Worm (Caenorhabditis elegans) whole organism, late embryonic: ENCODE results near the gene C08E8.4.

Experiments used
- T23F11.4 ChIP-seq: fragments of 200-800 bp; sonication (Bioruptor generic); optimal IDR thresholded peaks from 2 replicates; lab custom pipeline; 2018; ENCODE audit warnings: mild to moderate bottlenecking, missing genetic modification characterization, missing compliant biosample characterization
- Y22D7AL.16 ChIP-seq: sonication (generic microtip); optimal IDR thresholded peaks from 2 replicates; lab custom pipeline; 2016; ENCODE audit warnings: missing genetic modification characterization, missing compliant biosample characterization
- ceh-14 ChIP-seq: sonication (generic microtip); optimal IDR thresholded peaks from 2 replicates; lab custom pipeline; 2016; ENCODE audit warnings: missing genotype, missing genetic modification characterization, missing compliant biosample characterization
- ceh-19 ChIP-seq: fragments of 200-800 bp; sonication (Bioruptor generic); optimal IDR thresholded peaks from 2 replicates; lab custom pipeline; 2018; ENCODE audit warnings: mild to moderate bottlenecking, missing genetic modification characterization, missing compliant biosample characterization
- ceh-24 ChIP-seq: sonication (generic microtip); optimal IDR thresholded peaks from 2 replicates; lab custom pipeline; 2016; ENCODE audit warnings: mild to moderate bottlenecking, missing genetic modification characterization, missing compliant biosample characterization
- ceh-30 ChIP-seq: fragments of 150-350 bp; optimal IDR thresholded peaks from 2 replicates; lab custom pipeline; 2014; ENCODE audit warnings: missing biosample characterization, missing genetic modification characterization
- ceh-34 ChIP-seq: sonication (generic microtip); optimal IDR thresholded peaks from 2 replicates; lab custom pipeline; 2016; ENCODE audit warnings: mild to moderate bottlenecking, missing genetic modification characterization, missing compliant biosample characterization
- ceh-45 ChIP-seq: fragments of 200-800 bp; sonication (Bioruptor generic); IDR thresholded peaks from 2 replicates; pipeline ENCODE4 v1.3.6; 2022; ENCODE audit warnings: missing genetic modification reagents, missing genetic modification characterization, missing compliant biosample characterization
- ceh-48 ChIP-seq: sonication (generic microtip); optimal IDR thresholded peaks from 2 replicates; lab custom pipeline; 2016; ENCODE audit warnings: missing genetic modification characterization, inconsistent platforms, missing compliant biosample characterization
- dmd-4 ChIP-seq: sonication (generic microtip); optimal IDR thresholded peaks from 2 replicates; lab custom pipeline; 2016; ENCODE audit warnings: borderline replicate concordance, missing genetic modification characterization, missing compliant biosample characterization
- dve-1 ChIP-seq: sonication (generic microtip); optimal IDR thresholded peaks from 2 replicates; lab custom pipeline; 2017; ENCODE audit warnings: antibody characterized with exemption, mild to moderate bottlenecking, missing genetic modification characterization, missing compliant biosample characterization
- elt-2 ChIP-seq: sonication (generic microtip); optimal IDR thresholded peaks from 2 replicates; lab custom pipeline; 2016; ENCODE audit warnings: missing genetic modification reagents, missing genetic modification characterization, missing compliant biosample characterization
- ets-4 ChIP-seq: sonication (generic microtip); optimal IDR thresholded peaks from 2 replicates; lab custom pipeline; 2016; ENCODE audit warnings: missing genetic modification characterization, missing compliant biosample characterization
- fkh-6 ChIP-seq: sonication (generic microtip); optimal IDR thresholded peaks from 2 replicates; lab custom pipeline; 2016; ENCODE audit warnings: missing genetic modification characterization, missing compliant biosample characterization
- gmeb-2 ChIP-seq: sonication (generic microtip); optimal IDR thresholded peaks from 2 replicates; lab custom pipeline; 2016; ENCODE audit warnings: missing genetic modification characterization, inconsistent platforms, missing compliant biosample characterization
- hlh-13 ChIP-seq: fragments of 200-800 bp; sonication (Bioruptor generic); optimal IDR thresholded peaks from 2 replicates; lab custom pipeline; 2018; ENCODE audit warnings: mild to moderate bottlenecking, missing genetic modification characterization, missing compliant biosample characterization
- hlh-15 ChIP-seq: sonication (generic microtip); optimal IDR thresholded peaks from 2 replicates; lab custom pipeline; 2016; ENCODE audit warnings: missing genetic modification characterization, missing compliant biosample characterization
- hlh-30 ChIP-seq: sonication (generic microtip); optimal IDR thresholded peaks from 2 replicates; lab custom pipeline; 2017; ENCODE audit warnings: antibody characterized with exemption, missing genetic modification characterization, missing compliant biosample characterization; ENCODE audit not compliant: insufficient read depth
- hlh-8 ChIP-seq: sonication (generic microtip); optimal IDR thresholded peaks from 2 replicates; lab custom pipeline; 2016; ENCODE audit warnings: missing genotype, missing genetic modification characterization, missing compliant biosample characterization
- lim-6 ChIP-seq: sonication (generic microtip); optimal IDR thresholded peaks from 2 replicates; lab custom pipeline; 2016; ENCODE audit warnings: missing genetic modification characterization, missing compliant biosample characterization
- lin-11 ChIP-seq: fragments of 200-800 bp; sonication (Bioruptor generic); optimal IDR thresholded peaks from 2 replicates; lab custom pipeline; 2018; ENCODE audit warnings: mild to moderate bottlenecking, missing genetic modification characterization, missing compliant biosample characterization
- nfya-1 ChIP-seq: sonication (generic microtip); optimal IDR thresholded peaks from 2 replicates; lab custom pipeline; 2017; ENCODE audit warnings: missing genetic modification characterization, mild to moderate bottlenecking, missing compliant biosample characterization, antibody characterized with exemption, moderate library complexity
- nhr-11 ChIP-seq: fragments of 150-350 bp; optimal IDR thresholded peaks from 2 replicates; lab custom pipeline; 2014; ENCODE audit warnings: missing biosample characterization, missing genetic modification characterization
- nhr-232 ChIP-seq: sonication (generic microtip); optimal IDR thresholded peaks from 2 replicates; lab custom pipeline; 2016; ENCODE audit warnings: missing genetic modification characterization, missing compliant biosample characterization
- npax-4 ChIP-seq: sonication (generic microtip); optimal IDR thresholded peaks from 2 replicates; lab custom pipeline; 2016; ENCODE audit warnings: missing genetic modification characterization, missing compliant biosample characterization
- pag-3 ChIP-seq: sonication (generic microtip); optimal IDR thresholded peaks from 2 replicates; lab custom pipeline; 2016; ENCODE audit warnings: missing compliant biosample characterization, missing genetic modification characterization, borderline replicate concordance
- pha-2 ChIP-seq: sonication (generic microtip); optimal IDR thresholded peaks from 2 replicates; lab custom pipeline; 2017; ENCODE audit warnings: mild to moderate bottlenecking, missing genetic modification characterization, missing compliant biosample characterization
- pqm-1 ChIP-seq: sonication (generic microtip); optimal IDR thresholded peaks from 2 replicates; lab custom pipeline; 2016; ENCODE audit warnings: missing genetic modification characterization, missing compliant biosample characterization
- pros-1 ChIP-seq: fragments of 150-350 bp; optimal IDR thresholded peaks from 2 replicates; lab custom pipeline; 2014; ENCODE audit warnings: missing biosample characterization, missing genetic modification reagents, missing genetic modification characterization
- ref-2 ChIP-seq: sonication (generic microtip); optimal IDR thresholded peaks from 2 replicates; lab custom pipeline; 2016; ENCODE audit warnings: missing genetic modification characterization, missing compliant biosample characterization
- sox-2 ChIP-seq: fragments of 200-800 bp; sonication (Bioruptor generic); IDR thresholded peaks from 2 replicates; pipeline ENCODE4 v1.3.6; 2022; ENCODE audit warnings: missing genetic modification reagents, missing genetic modification characterization, missing compliant biosample characterization
- sox-4 ChIP-seq: sonication (generic microtip); optimal IDR thresholded peaks from 2 replicates; lab custom pipeline; 2017; ENCODE audit warnings: mild to moderate bottlenecking, missing genetic modification characterization, inconsistent platforms, missing compliant biosample characterization
- syd-9 ChIP-seq: sonication (generic microtip); optimal IDR thresholded peaks from 2 replicates; lab custom pipeline; 2016; ENCODE audit warnings: mild to moderate bottlenecking, missing genetic modification characterization, moderate library complexity, missing compliant biosample characterization
- tbx-2 ChIP-seq: sonication (generic microtip); optimal IDR thresholded peaks from 2 replicates; lab custom pipeline; 2016; ENCODE audit warnings: missing genetic modification characterization, missing compliant biosample characterization
- unc-42 ChIP-seq: sonication (generic microtip); optimal IDR thresholded peaks from 2 replicates; lab custom pipeline; 2016; ENCODE audit warnings: missing genotype, missing genetic modification characterization, missing compliant biosample characterization
- unc-86 ChIP-seq: sonication (generic microtip); optimal IDR thresholded peaks from 2 replicates; lab custom pipeline; 2016; ENCODE audit warnings: missing genetic modification characterization, missing compliant biosample characterization
- ztf-16 ChIP-seq: sonication (generic microtip); optimal IDR thresholded peaks from 2 replicates; lab custom pipeline; 2017; ENCODE audit warnings: missing genetic modification characterization, missing compliant biosample characterization

Gene C08E8.4

DNA sequence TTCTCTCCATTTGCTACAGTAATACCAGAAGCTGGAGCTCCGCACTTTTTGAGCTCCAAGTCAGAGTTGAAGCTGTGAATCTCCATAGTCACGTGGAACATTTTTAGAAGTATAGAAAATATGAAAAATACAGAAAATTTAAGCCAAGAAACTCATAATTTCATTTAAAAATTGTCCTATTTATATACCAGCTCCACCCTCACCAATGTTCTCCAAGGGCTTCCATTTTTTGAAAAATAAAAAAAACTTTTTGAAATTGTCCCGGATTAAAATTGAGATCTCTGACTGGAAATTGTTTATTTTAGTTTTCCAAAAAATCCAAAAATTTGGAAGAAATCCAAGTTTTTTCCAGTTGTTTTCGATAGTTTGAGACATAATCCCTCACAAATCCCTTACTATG, 11.8 kb upstream of the C08E8.4 start, which contains the start of gene C08E8.5:
TSS of gene C08E8.5 (minus strand) at position 101 of the 400 bp plus-strand sequence.
- TF ChIP-seq sox-4 (tag; lab: Kevin White, UChicago) (no peak), ceh-48 (tag; lab: Kevin White, UChicago) (no peak), pqm-1 (no peak), tbx-2 (no peak), unc-86 (tag; lab: Kevin White, UChicago) (no peak), nhr-232 (tag; lab: Kevin White, UChicago) (no peak), ceh-24 (tag; lab: Kevin White, UChicago) (no peak)

DNA sequence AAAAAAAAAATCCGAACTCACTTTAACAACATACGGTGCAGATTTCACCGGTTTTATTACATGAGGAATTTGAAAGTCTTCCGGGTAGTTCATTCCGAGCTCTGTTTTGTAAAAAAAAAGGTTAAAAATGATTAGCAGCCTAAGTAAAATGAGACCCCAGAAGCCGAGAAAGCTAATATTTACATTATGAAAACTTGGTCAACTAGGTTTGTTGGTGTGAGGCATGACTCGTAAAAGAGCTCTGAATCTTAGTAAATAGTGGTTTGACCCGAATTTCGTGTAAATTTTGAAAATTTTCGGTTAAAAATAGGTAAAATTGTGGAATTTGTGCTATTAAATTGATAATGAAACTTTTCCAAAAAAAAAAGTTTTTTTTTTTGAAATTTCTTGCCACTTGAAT, 9.2 kb upstream of the C08E8.4 start, which contains the start of gene C08E8.1:
TSS of gene C08E8.1 (minus strand) at position 101 of the 400 bp plus-strand sequence.
- TF ChIP-seq ref-2 (tag; lab: Kevin White, UChicago) = no peak
- no peak for TF ChIP-seq nhr-11 (tag; lab: Kevin White, UChicago)
- no peak for TF ChIP-seq T23F11.4 (GFP tag; lab: Kevin White, UChicago)
- TF ChIP-seq dve-1 (tag; lab: Kevin White, UChicago) = no peak
- no peak for TF ChIP-seq pros-1 (tag; lab: Kevin White, UChicago)
- TF ChIP-seq ztf-16 (tag; lab: Kevin White, UChicago) = no peak
- TF ChIP-seq lim-6 (tag; lab: Kevin White, UChicago) = no peak
- no peak for TF ChIP-seq hlh-15 (tag; lab: Kevin White, UChicago)
- no peak for TF ChIP-seq ceh-24 (tag; lab: Kevin White, UChicago)
- TF ChIP-seq ceh-19 = no peak
- TF ChIP-seq elt-2 (tag; lab: Kevin White, UChicago) = no peak
- no peak for TF ChIP-seq npax-4 (tag; lab: Kevin White, UChicago)
- TF ChIP-seq pag-3 (tag; lab: Kevin White, UChicago) = no peak
- TF ChIP-seq ceh-14 (tag; lab: Kevin White, UChicago) = no peak
- no peak for TF ChIP-seq dmd-4 (tag; lab: Kevin White, UChicago)

DNA sequence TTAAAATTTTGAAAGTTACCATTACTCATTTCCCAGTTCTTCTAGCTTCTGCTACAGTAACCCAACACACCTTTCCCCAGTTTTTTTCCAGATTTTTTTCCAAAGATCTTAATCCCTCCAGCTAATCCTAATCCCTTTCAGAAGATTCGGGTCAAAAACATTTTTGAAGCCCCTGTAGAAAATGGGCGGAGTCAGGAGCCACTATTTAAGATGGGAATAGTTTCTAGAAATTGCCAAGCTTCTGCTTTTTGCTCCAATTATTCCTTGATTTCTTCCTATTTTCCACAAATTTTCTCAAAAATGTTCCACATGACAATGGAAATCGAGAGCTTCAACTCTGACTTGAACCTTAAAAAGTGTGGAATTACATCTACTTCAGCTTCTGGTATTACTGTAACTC, 7.1 kb upstream of the C08E8.4 start, which contains the start of gene C08E8.9:
TSS of gene C08E8.9 (plus strand) at position 301 of the 400 bp plus-strand sequence.
- TF ChIP-seq ceh-45 (no peak), fkh-6 (tag; lab: Kevin White, UChicago) (no peak)

DNA sequence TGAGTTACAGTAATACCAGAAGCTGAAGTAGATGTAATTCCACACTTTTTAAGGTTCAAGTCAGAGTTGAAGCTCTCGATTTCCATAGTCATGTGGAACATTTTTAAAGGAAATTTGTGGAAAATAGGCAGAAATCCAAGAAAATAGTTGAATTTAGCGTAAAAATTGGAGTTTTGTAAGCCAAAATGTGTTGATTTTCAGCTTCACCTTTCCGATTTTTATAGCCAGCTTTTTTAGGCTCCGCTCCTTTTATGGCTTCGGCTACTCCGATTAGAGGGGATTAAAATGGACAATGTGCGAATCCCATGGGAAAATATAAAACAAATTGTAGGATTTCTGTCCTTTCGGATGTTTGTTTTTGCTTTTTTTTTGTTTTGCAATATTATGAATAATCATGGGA, 3.3 kb upstream of the C08E8.4 start, which contains the start of gene C08E8.6:
TSS of gene C08E8.6 (minus strand) at position 101 of the 400 bp plus-strand sequence.
- no peak for TF ChIP-seq dve-1 (tag; lab: Kevin White, UChicago)
- TF ChIP-seq hlh-8 (tag; lab: Kevin White, UChicago) = no peak
- no peak for TF ChIP-seq ceh-45
- TF ChIP-seq Y22D7AL.16 (tag; lab: Kevin White, UChicago) = no peak
- TF ChIP-seq nfya-1 (tag; lab: Kevin White, UChicago) = no peak
- no peak for TF ChIP-seq ceh-19

DNA sequence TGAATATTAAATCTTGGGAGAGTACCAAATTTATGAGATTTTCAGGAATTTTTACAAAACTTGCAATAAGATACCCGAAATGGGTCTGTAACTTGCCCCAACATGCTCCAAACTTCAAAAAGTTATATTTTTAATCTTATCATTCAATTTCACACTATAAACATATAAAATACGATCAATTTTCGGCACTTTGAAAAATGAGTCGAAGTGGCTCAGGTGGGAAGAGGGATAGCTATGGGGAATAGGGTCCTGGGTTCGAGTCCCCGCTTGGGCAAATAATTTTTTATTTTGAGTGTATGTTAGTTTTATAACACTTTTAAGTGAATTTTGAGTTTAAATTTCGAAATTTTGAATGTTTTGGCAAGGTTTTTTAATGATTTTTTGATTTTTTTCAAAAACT, 618 bp upstream of the C08E8.4 start:
- TF ChIP-seq sox-4 (tag; lab: Kevin White, UChicago) = no peak

DNA sequence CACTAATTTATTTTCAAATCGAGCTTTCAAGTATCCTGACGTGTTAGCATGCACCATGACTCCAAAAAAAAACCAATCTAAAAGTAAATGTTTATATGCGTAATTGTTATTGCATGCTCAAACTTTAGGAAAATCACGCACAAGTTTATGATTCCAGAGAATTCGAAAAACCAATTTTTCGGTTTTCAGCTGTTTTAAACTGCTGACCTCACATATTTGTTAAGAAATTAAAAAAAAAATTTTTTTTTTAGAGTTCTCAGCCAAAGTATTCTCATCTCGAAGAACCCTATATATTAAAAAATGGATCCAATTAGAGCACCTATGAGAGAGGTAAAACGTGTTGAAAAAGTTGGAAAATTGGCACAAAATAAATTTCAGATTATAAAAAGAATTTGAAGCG, 2.5 kb downstream of the C08E8.4 start, which contains the start of gene Y51A2B.2:
TSS of gene Y51A2B.2 (plus strand) at position 301 of the 400 bp plus-strand sequence.
- TF ChIP-seq T23F11.4 (GFP tag; lab: Kevin White, UChicago) = no peak
- TF ChIP-seq hlh-8 (tag; lab: Kevin White, UChicago) = no peak
- no peak for TF ChIP-seq unc-42 (tag; lab: Kevin White, UChicago)

DNA sequence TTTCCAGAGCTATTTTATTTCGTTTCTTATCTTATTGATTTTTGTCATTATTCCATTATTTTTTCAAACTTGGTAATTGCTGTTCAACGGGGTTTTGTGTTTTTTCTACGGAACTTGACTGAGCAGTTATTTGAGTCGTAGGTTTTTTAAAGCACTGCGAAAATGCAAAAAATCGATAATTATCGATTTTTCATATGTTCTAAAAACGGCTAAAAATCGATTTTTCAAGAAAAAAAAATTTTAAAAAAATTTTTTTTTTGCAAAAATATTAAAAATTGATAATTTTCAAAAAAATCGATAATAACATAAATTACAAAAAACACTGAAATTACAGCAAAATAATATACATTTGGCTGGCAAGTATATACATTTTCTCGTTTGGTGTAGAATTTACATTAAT, 3.9 kb downstream of the C08E8.4 start:
- no peak for TF ChIP-seq gmeb-2 (tag; lab: Kevin White, UChicago)
- TF ChIP-seq ets-4 (tag; lab: Kevin White, UChicago) = no peak
- TF ChIP-seq nhr-232 (tag; lab: Kevin White, UChicago) = no peak
- TF ChIP-seq ceh-45 = no peak
- no peak for TF ChIP-seq tbx-2
- no peak for TF ChIP-seq ceh-30 (tag; lab: Kevin White, UChicago)
- no peak for TF ChIP-seq sox-2 (GFP tag; lab: Robert Waterston, UW)
- TF ChIP-seq ref-2 (tag; lab: Kevin White, UChicago) = no peak
- TF ChIP-seq syd-9 = no peak
- no peak for TF ChIP-seq ceh-34 (tag; lab: Kevin White, UChicago)
- no peak for TF ChIP-seq fkh-6 (tag; lab: Kevin White, UChicago)
- TF ChIP-seq npax-4 (tag; lab: Kevin White, UChicago) = no peak
- no peak for TF ChIP-seq hlh-30 (tag; lab: Kevin White, UChicago)
- no peak for TF ChIP-seq pha-2 (tag; lab: Kevin White, UChicago)
- no peak for TF ChIP-seq hlh-13 (GFP tag; lab: Kevin White, UChicago)
- no peak for TF ChIP-seq lin-11
